Worm (Caenorhabditis elegans) whole organism, young adult: ENCODE data around the gene gpch-1.

Source experiments
- cebp-1 ChIP-seq, 2 experiments: fragments of 200-800 bp in 1 of 2; sonication (Bioruptor generic) in 1 of 2; sonication (generic microtip) in 1 of 2; IDR thresholded peaks in 1 of 2; optimal IDR thresholded peaks in 1 of 2; 2 replicates each; pipeline versions ENCODE4 v1.3.6 to Lab custom; 2017 to 2022; ENCODE audit warnings: missing compliant biosample characterization in 2 of 2, missing genetic modification characterization in 2 of 2, mild to moderate bottlenecking in 1 of 2, missing genetic modification reagents in 1 of 2, moderate library complexity in 1 of 2
- somi-1 ChIP-seq: fragments of 200-800 bp; sonication (Bioruptor generic); optimal IDR thresholded peaks from 2 replicates; lab custom pipeline; 2018; ENCODE audit warnings: mild to moderate bottlenecking, missing genetic modification characterization, missing compliant biosample characterization

DNA sequence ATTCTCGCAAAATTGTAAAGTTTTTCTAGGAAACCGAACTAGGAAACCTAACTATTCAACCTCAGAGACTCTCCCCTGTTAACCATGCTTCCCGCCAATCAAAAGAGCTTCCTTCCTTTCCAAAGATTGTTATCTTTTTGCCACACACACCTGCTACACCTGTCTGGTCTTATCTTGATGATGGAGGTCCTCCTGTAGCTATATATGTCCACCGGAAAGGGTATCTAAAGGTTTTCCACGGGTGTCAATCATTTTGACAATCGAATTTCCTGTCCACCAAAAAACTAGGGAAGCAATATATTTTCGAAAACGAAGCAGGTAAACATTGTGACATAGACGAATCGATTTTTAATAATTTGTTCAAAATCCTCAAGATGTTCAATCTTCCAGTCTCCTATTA is 45.4 kb downstream of the gpch-1 start:
- TF ChIP-seq somi-1 (GFP tag; lab: Kevin White, UChicago) (no peak), cebp-1 (GFP tag; IDR thresholded peaks at IDR 0.05; lab: Robert Waterston, UW) (no peak), cebp-1 (tag; optimal IDR thresholded peaks at IDR 0.05; lab: Kevin White, UChicago) (no peak)
